Worm (Caenorhabditis elegans): ENCODE data around the gene clec-187.

Gene clec-187

DNA sequence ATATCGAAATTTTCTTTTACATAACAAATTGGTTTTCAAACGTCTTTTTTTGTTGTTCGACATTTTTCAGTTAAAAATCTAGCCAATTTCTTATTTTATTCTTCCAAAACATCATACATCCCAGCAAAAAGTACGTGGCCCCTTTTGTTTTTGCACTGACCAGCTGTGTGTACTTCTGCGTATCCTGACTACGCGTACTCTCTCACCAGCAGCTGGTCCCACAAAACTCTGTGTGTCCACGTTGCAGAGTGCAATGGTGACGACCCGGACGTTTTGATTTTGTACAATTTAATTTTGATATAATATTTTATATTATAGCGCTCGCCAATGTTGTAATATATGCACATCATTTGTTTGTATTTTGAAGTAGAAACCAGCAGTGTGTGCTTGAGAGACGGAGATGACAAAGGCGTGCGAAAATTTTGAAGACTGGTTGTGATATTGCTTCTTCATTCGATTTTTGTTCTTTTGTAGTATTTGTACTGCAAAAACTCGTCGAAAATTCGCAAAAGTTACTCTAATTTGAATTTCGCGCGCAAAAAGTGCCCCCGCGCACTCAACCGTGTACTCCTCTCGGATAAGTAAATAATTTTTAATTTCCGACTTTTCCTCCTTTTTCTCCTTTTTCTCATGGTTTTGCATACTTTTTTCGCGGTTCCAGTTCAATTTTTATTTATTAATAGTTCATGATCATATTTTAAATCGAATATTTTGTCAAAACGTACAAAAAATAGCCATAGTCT is 16.8 kb downstream of the clec-187 start:
- TF ChIP-seq gmeb-1 (tag; optimal IDR thresholded peaks at IDR 0.05) (peak; percentile 5), C34F6.9 (tag; optimal IDR thresholded peaks at IDR 0.05) (peak; percentile 5), crh-2 (tag; optimal IDR thresholded peaks at IDR 0.05) (no peak)

DNA sequence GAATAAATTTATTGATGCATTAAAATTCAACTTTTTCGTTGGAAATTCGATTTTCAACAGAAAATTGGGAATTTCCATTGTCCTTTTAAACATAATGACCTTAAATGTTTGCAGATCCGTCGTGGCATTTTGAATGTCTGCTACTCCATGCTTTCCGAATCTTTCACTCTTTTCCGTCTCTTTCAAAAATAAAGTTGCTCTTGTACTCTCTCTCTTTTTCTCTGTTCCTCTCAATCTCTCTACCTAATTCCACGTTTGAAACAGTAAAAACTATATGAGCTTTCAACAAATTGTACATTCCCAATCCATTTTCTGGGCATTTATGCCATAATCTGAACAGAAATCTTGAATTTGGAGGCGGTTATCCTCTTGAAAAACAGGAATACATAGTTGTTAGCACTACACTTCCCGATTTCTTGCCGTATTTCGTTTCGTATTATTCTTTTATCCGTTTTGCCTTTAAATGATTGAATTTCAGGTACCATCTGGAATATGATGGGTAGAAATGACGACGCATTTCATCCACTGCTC is 22.2 kb downstream of the clec-187 start, which contains the start of gene srf-3:
Gene srf-3, plus strand, starts transcription at position 481 of the 531 bp plus-strand sequence.
- TF ChIP-seq nhr-21 (tag; optimal IDR thresholded peaks at IDR 0.05) (no peak), egl-27 (tag; optimal IDR thresholded peaks at IDR 0.05) (no peak), ceh-16 (tag; optimal IDR thresholded peaks at IDR 0.05) (no peak), mbf-1 (tag; optimal IDR thresholded peaks at IDR 0.05) (no peak), nhr-6 (tag; optimal IDR thresholded peaks at IDR 0.05) (no peak), crh-2 (tag; optimal IDR thresholded peaks at IDR 0.05) (peak; percentile 63), aly-2 (tag; optimal IDR thresholded peaks at IDR 0.05) (no peak), nhr-10 (tag; optimal IDR thresholded peaks at IDR 0.05) (no peak), blmp-1 (tag; optimal IDR thresholded peaks at IDR 0.05; ENCODE audit: insufficient read depth) (no peak), ceh-82 (tag; optimal IDR thresholded peaks at IDR 0.05) (no peak), alr-1 (tag; optimal IDR thresholded peaks at IDR 0.05) (no peak), Y55F3AM.14 (GFP tag; optimal IDR thresholded peaks at IDR 0.05) (no peak), nhr-23 (tag; optimal IDR thresholded peaks at IDR 0.05) (no peak), peb-1 (tag; optimal IDR thresholded peaks at IDR 0.05) (no peak), sma-3 (GFP tag; optimal IDR thresholded peaks at IDR 0.05) (no peak), sma-9 (GFP tag; optimal IDR thresholded peaks at IDR 0.05) (no peak), sma-9 (tag; optimal IDR thresholded peaks at IDR 0.05) (no peak), C34F6.9 (tag; optimal IDR thresholded peaks at IDR 0.05) (peak; percentile 34), elt-1 (tag; optimal IDR thresholded peaks at IDR 0.05) (no peak), ZK546.5 (tag; optimal IDR thresholded peaks at IDR 0.05) (no peak), skn-1 (tag; optimal IDR thresholded peaks at IDR 0.05) (no peak), ztf-1 (GFP tag; conservative IDR thresholded peaks at IDR 0.05) (no peak), unc-55 (GFP tag; optimal IDR thresholded peaks at IDR 0.05) (peak; percentile 24), ama-1 (optimal IDR thresholded peaks at IDR 0.05) (no peak), nhr-11 (tag; optimal IDR thresholded peaks at IDR 0.05) (no peak), nhr-237 (tag; optimal IDR thresholded peaks at IDR 0.05) (no peak), elt-3 (tag; optimal IDR thresholded peaks at IDR 0.05) (no peak), zag-1 (tag; optimal IDR thresholded peaks at IDR 0.05) (no peak), snpc-4 (tag; optimal IDR thresholded peaks at IDR 0.05) (no peak), nhr-25 (tag; optimal IDR thresholded peaks at IDR 0.05) (peak; percentile 20), lsy-2 (tag; optimal IDR thresholded peaks at IDR 0.05) (peak in 1 of 2 experiments; percentile 2), lin-39 (tag; optimal IDR thresholded peaks at IDR 0.05) (no peak), ztf-11 (tag; optimal IDR thresholded peaks at IDR 0.05) (no peak), mab-5 (tag; optimal IDR thresholded peaks at IDR 0.05) (no peak), nhr-77 (tag; optimal IDR thresholded peaks at IDR 0.05) (no peak), unc-62 (GFP tag; optimal IDR thresholded peaks at IDR 0.05) (no peak), F13H6.1 (tag; optimal IDR thresholded peaks at IDR 0.05) (no peak), unc-39 (tag; optimal IDR thresholded peaks at IDR 0.05) (no peak), R02D3.7 (tag; optimal IDR thresholded peaks at IDR 0.05) (no peak)

- TF ChIP-seq lsy-2 (tag; optimal IDR thresholded peaks at IDR 0.05), result peak in 1 of 2 experiments; percentile 18
- TF ChIP-seq mdl-1 (tag; optimal IDR thresholded peaks at IDR 0.05), result no peak
- no peak for TF ChIP-seq skn-1 (tag; optimal IDR thresholded peaks at IDR 0.05)
- TF ChIP-seq ceh-82 (tag; optimal IDR thresholded peaks at IDR 0.05), result no peak
- TF ChIP-seq egl-27 (tag; optimal IDR thresholded peaks at IDR 0.05), result no peak
- TF ChIP-seq nhr-11 (tag; optimal IDR thresholded peaks at IDR 0.05), result no peak
- TF ChIP-seq lin-11 (tag; optimal IDR thresholded peaks at IDR 0.05), result peak; percentile 6
- no peak for TF ChIP-seq zag-1 (tag; optimal IDR thresholded peaks at IDR 0.05)
- TF ChIP-seq sem-4 (tag; optimal IDR thresholded peaks at IDR 0.05), result no peak
- peak; percentile 30 for TF ChIP-seq sma-9 (GFP tag; optimal IDR thresholded peaks at IDR 0.05)
- TF ChIP-seq sma-9 (tag; optimal IDR thresholded peaks at IDR 0.05), result no peak
- no peak for TF ChIP-seq elt-1 (tag; optimal IDR thresholded peaks at IDR 0.05)
- no peak for TF ChIP-seq R02D3.7 (tag; optimal IDR thresholded peaks at IDR 0.05)
- no peak for TF ChIP-seq ztf-4 (tag; optimal IDR thresholded peaks at IDR 0.05)
- peak; percentile 41 for TF ChIP-seq C34F6.9 (tag; optimal IDR thresholded peaks at IDR 0.05)
- no peak for TF ChIP-seq snpc-4 (tag; optimal IDR thresholded peaks at IDR 0.05)
- TF ChIP-seq nhr-25 (tag; optimal IDR thresholded peaks at IDR 0.05), result no peak
- no peak for TF ChIP-seq Y55F3AM.14 (GFP tag; optimal IDR thresholded peaks at IDR 0.05)
- TF ChIP-seq nhr-10 (tag; optimal IDR thresholded peaks at IDR 0.05), result no peak
- no peak for TF ChIP-seq elt-3 (tag; optimal IDR thresholded peaks at IDR 0.05)
- TF ChIP-seq unc-55 (GFP tag; optimal IDR thresholded peaks at IDR 0.05), result peak; percentile 44
- no peak for TF ChIP-seq peb-1 (tag; optimal IDR thresholded peaks at IDR 0.05)
- no peak for TF ChIP-seq dmd-4 (tag; optimal IDR thresholded peaks at IDR 0.05)
- no peak for TF ChIP-seq ceh-16 (tag; optimal IDR thresholded peaks at IDR 0.05)
- TF ChIP-seq blmp-1 (tag; optimal IDR thresholded peaks at IDR 0.05; ENCODE audit: insufficient read depth), result no peak
- no peak for TF ChIP-seq unc-62 (GFP tag; optimal IDR thresholded peaks at IDR 0.05)
- TF ChIP-seq nhr-12 (tag; optimal IDR thresholded peaks at IDR 0.05), result no peak
- no peak for TF ChIP-seq alr-1 (tag; optimal IDR thresholded peaks at IDR 0.05)
- no peak for TF ChIP-seq unc-39 (tag; optimal IDR thresholded peaks at IDR 0.05)
- no peak for TF ChIP-seq ztf-1 (GFP tag; conservative IDR thresholded peaks at IDR 0.05)
- TF ChIP-seq mab-5 (tag; optimal IDR thresholded peaks at IDR 0.05), result no peak
- peak; percentile 18 for TF ChIP-seq nhr-129 (tag; optimal IDR thresholded peaks at IDR 0.05)
Observed at ce11 chrIV:12845596-12845995, 25.7 kb downstream of the clec-187 start, which contains the start of gene txt-19. Gene txt-19, plus strand, starts transcription at chrIV:12845899.
